Fruit fly (Drosophila melanogaster): ENCODE results near the gene Naa30A.
A peak's percentile ranks its signal among the peaks of the same experiment; 100 is the strongest.

Gene Naa30A

dm6 chrX:1322214-1322613 lies 19.7 kb upstream of the Naa30A start, which contains the start of gene DAAM (continued):
- TF ChIP-seq CG1602 (GFP tag; optimal IDR thresholded peaks at IDR 0.05) (no peak), CG10321 (GFP tag; IDR thresholded peaks at IDR 0.05) (no peak), jigr1 (GFP tag; IDR thresholded peaks at IDR 0.05) (no peak), fd96Cb (tag; optimal IDR thresholded peaks at IDR 0.05) (no peak), tup (GFP tag; optimal IDR thresholded peaks at IDR 0.05) (no peak), CG10543 (GFP tag; optimal IDR thresholded peaks at IDR 0.05) (peak; percentile 48), sqz (GFP tag; optimal IDR thresholded peaks at IDR 0.05) (no peak), cato (GFP tag; optimal IDR thresholded peaks at IDR 0.05; ENCODE audit: borderline replicate concordance) (no peak), CG4820 (GFP tag; optimal IDR thresholded peaks at IDR 0.05) (no peak), sens (GFP tag) (peak; percentile 73), CG11085 (GFP tag; IDR thresholded peaks at IDR 0.05) (peak; percentile 22; the same call in 1 of the 2 replicates), CG7963 (GFP tag; IDR thresholded peaks at IDR 0.05; ENCODE audit: partially characterized antibody) (peak; percentile 26; the same call in 1 of the 3 replicates), CG11456 (GFP tag; IDR thresholded peaks at IDR 0.05) (peak; percentile 71; the same call in 1 of the 3 replicates), sug (tag; optimal IDR thresholded peaks at IDR 0.05) (no peak), CG12942 (GFP tag; optimal IDR thresholded peaks at IDR 0.05) (no peak), lbe (GFP tag; optimal IDR thresholded peaks at IDR 0.05) (no peak), Oli (tag; optimal IDR thresholded peaks at IDR 0.05) (peak; percentile 2), HLH3B (GFP tag; IDR thresholded peaks at IDR 0.05) (0 out of 2 replicates have a peak, but pooled peaks have one; percentile 27), CG11696 (GFP tag; IDR thresholded peaks at IDR 0.05) (no peak), mam (GFP tag; optimal IDR thresholded peaks at IDR 0.05) (peak; percentile 1), Rx (GFP tag; IDR thresholded peaks at IDR 0.05) (no peak), kay (GFP tag; optimal IDR thresholded peaks at IDR 0.05) (no peak), CG14710 (tag; optimal IDR thresholded peaks at IDR 0.05) (peak; percentile 57), ro (GFP tag; IDR thresholded peaks at IDR 0.05) (no peak), stc (GFP tag; IDR thresholded peaks at IDR 0.05) (no peak), CG4282 (GFP tag; optimal IDR thresholded peaks at IDR 0.05) (peak; percentile 28), sd (tag; optimal IDR thresholded peaks at IDR 0.05) (no peak), CG3281 (GFP tag; optimal IDR thresholded peaks at IDR 0.05) (no peak), dati (GFP tag; IDR thresholded peaks at IDR 0.05) (no peak), MESR4 (GFP tag; optimal IDR thresholded peaks at IDR 0.05) (peak; percentile 2), inv (GFP tag; IDR thresholded peaks at IDR 0.05; ENCODE audit: partially characterized antibody) (peak; percentile 26; the same call in 1 of the 2 replicates), CG2202 (tag; optimal IDR thresholded peaks at IDR 0.05) (no peak), HLHmδ (GFP tag; optimal IDR thresholded peaks at IDR 0.05) (no peak), rib (GFP tag; IDR thresholded peaks at IDR 0.05) (peak; percentile 58; the same call in 1 of the 2 replicates), sima (GFP tag; optimal IDR thresholded peaks at IDR 0.05) (no peak), Hmr (GFP tag; optimal IDR thresholded peaks at IDR 0.05) (peak; percentile 89), CG11560 (tag; IDR thresholded peaks at IDR 0.05) (peak; percentile 54; the same call in 1 of the 3 replicates), Side (GFP tag; optimal IDR thresholded peaks at IDR 0.05) (no peak), Ets97D (GFP tag; optimal IDR thresholded peaks at IDR 0.05) (peak; percentile 97), Max (GFP tag; optimal IDR thresholded peaks at IDR 0.05) (no peak), Asciz (GFP tag; optimal IDR thresholded peaks at IDR 0.05) (no peak), Xbp1 (GFP tag; optimal IDR thresholded peaks at IDR 0.05) (peak; percentile 20), dimm (GFP tag; IDR thresholded peaks at IDR 0.05) (no peak), CG17328 (GFP tag; IDR thresholded peaks at IDR 0.05) (peak; percentile 28; the same call in 1 of the 2 replicates), Dref (GFP tag; IDR thresholded peaks at IDR 0.05) (peak; percentile 49), D19A (tag; optimal IDR thresholded peaks at IDR 0.05) (no peak), pum (GFP tag; optimal IDR thresholded peaks at IDR 0.05) (no peak), Pdp1 (GFP tag; optimal IDR thresholded peaks at IDR 0.05) (peak in 1 of 2 experiments; percentile 2), BtbVII (GFP tag; optimal IDR thresholded peaks at IDR 0.05) (no peak), CG6854 (GFP tag; optimal IDR thresholded peaks at IDR 0.05) (peak; percentile 28), Aef1 (GFP tag; IDR thresholded peaks at IDR 0.05) (no peak)

Measured in whole organism, embryonic.